Worm (Caenorhabditis elegans) whole organism, L1 larva: ENCODE measurements around the gene F22D3.4.
"Not testable (repeated sequence)": the region's sequence is repeated elsewhere in the genome, so short reads cannot be mapped to it uniquely, and the experiment has no call there.

Source experiments
- C04F5.9 ChIP-seq: sonication (generic microtip); optimal IDR thresholded peaks from 2 replicates; lab custom pipeline; 2016; ENCODE audit warnings: missing genetic modification characterization, missing compliant biosample characterization
- C34B4.2 ChIP-seq: sonication (generic microtip); optimal IDR thresholded peaks from 2 replicates; lab custom pipeline; 2017; ENCODE audit warnings: mild to moderate bottlenecking, missing genetic modification characterization, missing compliant biosample characterization
- Y116A8C.19 ChIP-seq: sonication (generic microtip); optimal IDR thresholded peaks from 2 replicates; lab custom pipeline; 2016; ENCODE audit warnings: missing compliant biosample characterization, missing genetic modification characterization, borderline replicate concordance
- ama-1 ChIP-seq: fragments of 150-350 bp; optimal IDR thresholded peaks from 2 replicates; lab custom pipeline; 2014
- blmp-1 ChIP-seq: fragments of 150-350 bp; optimal IDR thresholded peaks from 2 replicates; lab custom pipeline; 2014; ENCODE audit warnings: missing biosample characterization, missing genetic modification characterization
- ceh-8 ChIP-seq: fragments of 200-800 bp; sonication (Bioruptor generic); optimal IDR thresholded peaks from 2 replicates; lab custom pipeline; 2018; ENCODE audit warnings: mild to moderate bottlenecking, missing genetic modification characterization, moderate library complexity, missing compliant biosample characterization
- ceh-82 ChIP-seq, 3 experiments: fragments of 150-350 bp in 1 of 3; sonication (generic microtip) in 2 of 3; optimal IDR thresholded peaks; 2 replicates each; lab custom pipeline; 2014 to 2017; ENCODE audit warnings: missing biosample characterization in 3 of 3, missing genetic modification characterization in 3 of 3
- dpl-1 ChIP-seq, 3 experiments: fragments of 150-350 bp in 2 of 3; sonication (generic microtip) in 1 of 3; optimal IDR thresholded peaks; 2 replicates each; lab custom pipeline; 2014 to 2017; ENCODE audit warnings: missing biosample characterization in 3 of 3, missing genetic modification characterization in 3 of 3, missing genetic modification reagents in 3 of 3
- efl-1 ChIP-seq, 4 experiments: fragments of 150-350 bp; optimal IDR thresholded peaks in 3 of 4; peaks in 1 of 4; 1 replicate in 1 of 4; 2 replicates in 3 of 4; lab custom pipeline; 2014; ENCODE audit warnings: missing biosample characterization in 2 of 4, missing genetic modification characterization in 2 of 4, missing genetic modification reagents in 2 of 4
- egl-27 ChIP-seq, 2 experiments: fragments of 150-350 bp in 1 of 2; sonication (generic microtip); optimal IDR thresholded peaks; 3 replicates each; lab custom pipeline; 2017 to 2018; ENCODE audit warnings: missing biosample characterization in 2 of 2, missing genetic modification characterization in 2 of 2, missing genetic modification reagents in 2 of 2
- elt-3 ChIP-seq, 6 experiments: fragments of 150-350 bp in 1 of 6; sonication (generic microtip); optimal IDR thresholded peaks; 2 replicates each; lab custom pipeline; 2017 to 2018; ENCODE audit warnings: missing biosample characterization in 6 of 6, missing genetic modification characterization in 6 of 6, inconsistent platforms in 1 of 6
- fkh-4 ChIP-seq: sonication (generic microtip); optimal IDR thresholded peaks from 2 replicates; lab custom pipeline; 2016; ENCODE audit warnings: missing compliant biosample characterization, missing genetic modification characterization, borderline replicate concordance
- hlh-17 ChIP-seq: fragments of 200-800 bp; sonication (Bioruptor generic); optimal IDR thresholded peaks from 2 replicates; lab custom pipeline; 2018; ENCODE audit warnings: missing genetic modification characterization, mild to moderate bottlenecking, missing compliant biosample characterization, moderate library complexity, borderline replicate concordance
- lin-14 ChIP-seq: fragments of 200-800 bp; sonication (Bioruptor generic); optimal IDR thresholded peaks from 2 replicates; lab custom pipeline; 2018; ENCODE audit warnings: mild to moderate bottlenecking, missing genetic modification characterization, moderate library complexity, missing compliant biosample characterization
- lin-35 ChIP-seq, 2 experiments: fragments of 150-350 bp; optimal IDR thresholded peaks; 2 replicates each; lab custom pipeline; 2014; ENCODE audit warnings: missing biosample characterization in 2 of 2, missing genetic modification characterization in 2 of 2, missing genetic modification reagents in 2 of 2
- lir-3 ChIP-seq: sonication (generic microtip); optimal IDR thresholded peaks from 2 replicates; lab custom pipeline; 2016; ENCODE audit warnings: mild to moderate bottlenecking, missing genetic modification characterization, moderate library complexity, missing compliant biosample characterization; ENCODE audit not compliant: poor library complexity
- lsy-2 ChIP-seq, 2 experiments: fragments of 150-350 bp; optimal IDR thresholded peaks; 2 replicates each; lab custom pipeline; 2014; ENCODE audit warnings: missing biosample characterization in 2 of 2, missing genetic modification characterization in 2 of 2
- mep-1 ChIP-seq: fragments of 150-350 bp; optimal IDR thresholded peaks from 2 replicates; lab custom pipeline; 2014; ENCODE audit warnings: missing biosample characterization, missing genetic modification characterization
- nhr-11 ChIP-seq: fragments of 150-350 bp; optimal IDR thresholded peaks from 2 replicates; lab custom pipeline; 2014; ENCODE audit warnings: missing biosample characterization, missing genetic modification characterization
- nhr-20 ChIP-seq: sonication (generic microtip); optimal IDR thresholded peaks from 2 replicates; lab custom pipeline; 2016; ENCODE audit warnings: mild to moderate bottlenecking, missing genetic modification characterization, missing compliant biosample characterization
- nhr-71 ChIP-seq: sonication (generic microtip); optimal IDR thresholded peaks from 2 replicates; lab custom pipeline; 2016; ENCODE audit warnings: mild to moderate bottlenecking, missing genetic modification characterization, moderate library complexity, missing compliant biosample characterization
- nhr-85 ChIP-seq: sonication (generic microtip); peaks from one replicate; lab custom pipeline; 2016; ENCODE audit warnings: missing genetic modification characterization, inconsistent platforms, missing compliant biosample characterization
- pag-3 ChIP-seq: sonication (generic microtip); optimal IDR thresholded peaks from 2 replicates; lab custom pipeline; 2017; ENCODE audit warnings: missing genetic modification characterization, mild to moderate bottlenecking, missing compliant biosample characterization, antibody characterized with exemption, borderline replicate concordance; ENCODE audit not compliant: insufficient read depth
- rnt-1 ChIP-seq: sonication (generic microtip); optimal IDR thresholded peaks from 2 replicates; lab custom pipeline; 2016; ENCODE audit warnings: mild to moderate bottlenecking, missing genetic modification characterization, moderate library complexity, missing compliant biosample characterization
- snpc-4 ChIP-seq: fragments of 150-350 bp; optimal IDR thresholded peaks from 2 replicates; lab custom pipeline; 2014; ENCODE audit warnings: missing biosample characterization, missing genetic modification characterization
- snu-23 ChIP-seq: sonication (generic microtip); optimal IDR thresholded peaks from 2 replicates; lab custom pipeline; 2016; ENCODE audit warnings: missing genetic modification characterization, missing compliant biosample characterization
- sup-37 ChIP-seq: fragments of 200-800 bp; sonication (Bioruptor generic); optimal IDR thresholded peaks from 2 replicates; lab custom pipeline; 2018; ENCODE audit warnings: mild to moderate bottlenecking, missing genetic modification characterization, missing compliant biosample characterization
- swsn-7 ChIP-seq: sonication (generic microtip); optimal IDR thresholded peaks from 2 replicates; lab custom pipeline; 2016; ENCODE audit warnings: missing genetic modification characterization, missing compliant biosample characterization
- unc-130 ChIP-seq: fragments of 150-350 bp; optimal IDR thresholded peaks from 2 replicates; lab custom pipeline; 2017; ENCODE audit warnings: missing biosample characterization, missing genetic modification characterization, inconsistent platforms
- zag-1 ChIP-seq: fragments of 150-350 bp; optimal IDR thresholded peaks from 2 replicates; lab custom pipeline; 2014; ENCODE audit warnings: missing biosample characterization, missing genetic modification characterization
- ztf-4 ChIP-seq: fragments of 150-350 bp; optimal IDR thresholded peaks from 2 replicates; lab custom pipeline; 2014; ENCODE audit warnings: missing biosample characterization, missing genetic modification characterization

The F22D3.4 gene

ce11 chrII:6908689-6909088 lies 18.7 kb downstream of the F22D3.4 start:
- TF ChIP-seq zag-1 (tag; lab: Kevin White, UChicago), result no peak
- peak; percentile 11 for TF ChIP-seq lir-3 (tag; lab: Kevin White, UChicago)
- TF ChIP-seq nhr-71, result peak; percentile 2
- peak; percentile 37 for TF ChIP-seq nhr-85
- peak; percentile 67 for TF ChIP-seq pag-3 (tag; lab: Kevin White, UChicago)
- peak; percentile 4 to 28 for TF ChIP-seq lsy-2 (tag; optimal IDR thresholded peaks at IDR 0.05; lab: Kevin White, UChicago)
- no peak for TF ChIP-seq unc-130
- TF ChIP-seq ztf-4 (tag; lab: Kevin White, UChicago), result no peak
- TF ChIP-seq hlh-17 (GFP tag; lab: Kevin White, UChicago), result no peak
- no peak for TF ChIP-seq nhr-11
- TF ChIP-seq rnt-1 (tag; lab: Kevin White, UChicago), result peak; percentile 7
- TF ChIP-seq efl-1 (optimal IDR thresholded peaks at IDR 0.05; lab: Kevin White, UChicago), result no peak
- TF ChIP-seq efl-1 (GFP tag; optimal IDR thresholded peaks at IDR 0.05 in 1 of 2; lab: Kevin White, UChicago), result peak; percentile 13 to 84
- TF ChIP-seq dpl-1 (GFP tag; optimal IDR thresholded peaks at IDR 0.05; lab: Kevin White, UChicago), result peak in 2 of 3 experiments; percentile 5 to 21
- TF ChIP-seq blmp-1 (tag; lab: Kevin White, UChicago), result peak; percentile 83
- peak in 2 of 6 experiments; percentile 3 to 49 for TF ChIP-seq elt-3 (tag; optimal IDR thresholded peaks at IDR 0.05; lab: Kevin White, UChicago)
- TF ChIP-seq lin-14 (GFP tag; lab: Kevin White, UChicago), result peak; percentile 35
- no peak for TF ChIP-seq swsn-7 (tag; lab: Kevin White, UChicago)
- peak; percentile 22 for TF ChIP-seq snu-23
- TF ChIP-seq Y116A8C.19 (tag; lab: Kevin White, UChicago), result no peak
- no peak for TF ChIP-seq ama-1 (lab: Kevin White, UChicago)
- no peak for TF ChIP-seq fkh-4 (tag; lab: Kevin White, UChicago)
- TF ChIP-seq snpc-4 (tag; lab: Kevin White, UChicago), result no peak
- TF ChIP-seq ceh-8 (GFP tag; lab: Kevin White, UChicago), result no peak
- no peak for TF ChIP-seq nhr-20

ce11 chrII:6907657-6908056 lies 19.7 kb downstream of the F22D3.4 start, which contains the start of gene B0252.3:
Gene B0252.3 (minus strand): TSS chrII:6907757.
- TF ChIP-seq lsy-2 (tag; optimal IDR thresholded peaks at IDR 0.05; lab: Kevin White, UChicago); C04F5.9 (tag; lab: Kevin White, UChicago); egl-27 (tag; optimal IDR thresholded peaks at IDR 0.05; lab: Kevin White, UChicago): not testable (repeated sequence)
- TF ChIP-seq, all 84 proteins: peak for 0; not testable (repeated sequence) for 84

ce11 chrII:6901795-6902194 lies 25.6 kb downstream of the F22D3.4 start, which contains the start of gene psmd-9:
Gene psmd-9 (plus strand): TSS chrII:6902095.
- TF ChIP-seq efl-1 (optimal IDR thresholded peaks at IDR 0.05; lab: Kevin White, UChicago) (no peak), efl-1 (GFP tag; optimal IDR thresholded peaks at IDR 0.05 in 1 of 2; lab: Kevin White, UChicago) (peak in 1 of 2 experiments; percentile 22), lin-35 (GFP tag; optimal IDR thresholded peaks at IDR 0.05; lab: Kevin White, UChicago) (no peak)

- TF ChIP-seq ceh-82 (tag; optimal IDR thresholded peaks at IDR 0.05; lab: Kevin White, UChicago), result no peak
- TF ChIP-seq lin-14 (GFP tag; lab: Kevin White, UChicago), result no peak
- TF ChIP-seq C34B4.2 (tag; lab: Kevin White, UChicago), result no peak
- no peak for TF ChIP-seq sup-37 (GFP tag; lab: Kevin White, UChicago)
- no peak for TF ChIP-seq ztf-4 (tag; lab: Kevin White, UChicago)
- TF ChIP-seq elt-3 (tag; optimal IDR thresholded peaks at IDR 0.05; lab: Kevin White, UChicago), result no peak
- no peak for TF ChIP-seq mep-1 (tag; lab: Kevin White, UChicago)
Observed at ce11 chrII:6900708-6901107, 26.7 kb downstream of the F22D3.4 start.
